Worm (Caenorhabditis elegans): ENCODE measurements around the gene T05D4.2.

ce11 chrIII:13600254-13600653, 37.4 kb upstream of the T05D4.2 start:
- TF ChIP-seq W03F9.2 (tag; optimal IDR thresholded peaks at IDR 0.05) (no peak), him-1 (tag; optimal IDR thresholded peaks at IDR 0.05) (no peak)
